Worm (Caenorhabditis elegans) whole organism, L4 larva: ENCODE measurements around the gene mth-1.

Source experiments
- lin-39 ChIP-seq: fragments of 150-350 bp; optimal IDR thresholded peaks from 2 replicates; lab custom pipeline; 2014; ENCODE audit warnings: missing biosample characterization, missing genetic modification reagents, missing genetic modification characterization
- nhr-10 ChIP-seq: fragments of 150-350 bp; optimal IDR thresholded peaks from 2 replicates; lab custom pipeline; 2014; ENCODE audit warnings: missing biosample characterization, missing genetic modification characterization
- nhr-25 ChIP-seq: sonication (generic microtip); optimal IDR thresholded peaks from 2 replicates; lab custom pipeline; 2017; ENCODE audit warnings: missing genetic modification characterization, mild to moderate bottlenecking, missing compliant biosample characterization, antibody characterized with exemption, moderate library complexity, borderline replicate concordance; ENCODE audit not compliant: insufficient read depth
- pqm-1 ChIP-seq: sonication (generic microtip); optimal IDR thresholded peaks from 2 replicates; lab custom pipeline; 2017; ENCODE audit warnings: missing biosample characterization, missing genetic modification characterization
- unc-130 ChIP-seq: sonication (generic microtip); optimal IDR thresholded peaks from 2 replicates; lab custom pipeline; 2016; ENCODE audit warnings: missing genetic modification reagents, missing genetic modification characterization, missing compliant biosample characterization
- unc-39 ChIP-seq: sonication (generic microtip); optimal IDR thresholded peaks from 2 replicates; lab custom pipeline; 2017; ENCODE audit warnings: missing biosample characterization, missing genetic modification characterization
- zag-1 ChIP-seq: fragments of 150-350 bp; optimal IDR thresholded peaks from 2 replicates; lab custom pipeline; 2014; ENCODE audit warnings: missing biosample characterization, missing genetic modification characterization

DNA sequence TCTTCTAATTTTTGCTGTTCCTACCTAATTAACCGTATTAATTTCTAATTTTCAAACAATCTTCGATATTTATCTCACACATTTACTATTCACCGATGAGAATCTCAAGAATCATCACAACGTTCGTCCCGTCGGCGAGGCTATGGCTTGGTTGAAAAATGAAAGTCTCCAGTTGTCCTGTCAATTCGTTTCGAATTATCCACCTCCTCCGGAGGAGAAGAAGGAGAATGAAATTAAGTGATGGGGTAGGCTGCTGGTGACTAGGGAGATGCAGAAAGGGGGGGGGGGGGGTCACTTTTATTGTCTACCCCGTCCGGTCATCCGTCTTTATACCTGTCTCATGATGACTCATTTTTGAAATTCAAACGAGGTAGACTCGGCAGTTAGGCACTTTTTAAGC is 50.7 kb downstream of the mth-1 start:
- TF ChIP-seq unc-39 (tag; lab: Kevin White, UChicago): no peak
- no peak for TF ChIP-seq pqm-1
- no peak for TF ChIP-seq lin-39 (tag; lab: Kevin White, UChicago)
- no peak for TF ChIP-seq unc-130 (GFP tag; lab: Kevin White, UChicago)
- TF ChIP-seq nhr-10 (tag; lab: Kevin White, UChicago): no peak
- no peak for TF ChIP-seq zag-1 (tag; lab: Kevin White, UChicago)
- no peak for TF ChIP-seq nhr-25 (tag; lab: Kevin White, UChicago)
